Worm (Caenorhabditis elegans) whole organism, mixed stage, embryonic: ENCODE data around the gene irld-62.
"Not testable (repeated sequence)": the region's sequence is repeated elsewhere in the genome, so short reads cannot be mapped to it uniquely, and the experiment has no call there.

Experiments
- ceh-39 ChIP-seq: fragments of 150-350 bp; optimal IDR thresholded peaks from 2 replicates; lab custom pipeline; 2014; ENCODE audit warnings: missing biosample characterization, missing genetic modification characterization
- ceh-83 ChIP-seq: fragments of 200-800 bp; sonication (Bioruptor generic); optimal IDR thresholded peaks from 2 replicates; lab custom pipeline; 2018; ENCODE audit warnings: mild to moderate bottlenecking, missing genetic modification characterization, missing compliant biosample characterization
- ces-1 ChIP-seq: fragments of 150-350 bp; optimal IDR thresholded peaks from 2 replicates; lab custom pipeline; 2014; ENCODE audit warnings: missing biosample characterization, missing genetic modification reagents, missing genetic modification characterization
- cnd-1 ChIP-seq: fragments of 200-800 bp; sonication (Bioruptor generic); optimal IDR thresholded peaks from 2 replicates; lab custom pipeline; 2018; ENCODE audit warnings: mild to moderate bottlenecking, missing genetic modification characterization, missing compliant biosample characterization
- drap-1 ChIP-seq: fragments of 200-800 bp; sonication (Bioruptor generic); optimal IDR thresholded peaks from 3 replicates; lab custom pipeline; 2018; ENCODE audit warnings: mild to moderate bottlenecking, missing genetic modification characterization, missing compliant biosample characterization
- elt-1 ChIP-seq: sonication (generic microtip); optimal IDR thresholded peaks from 2 replicates; lab custom pipeline; 2017; ENCODE audit warnings: missing genetic modification characterization, mild to moderate bottlenecking, missing compliant biosample characterization, antibody characterized with exemption, moderate library complexity, borderline replicate concordance; ENCODE audit not compliant: insufficient read depth
- elt-3 ChIP-seq: fragments of 150-350 bp; optimal IDR thresholded peaks from 2 replicates; lab custom pipeline; 2014; ENCODE audit warnings: missing biosample characterization, missing genetic modification characterization
- flh-1 ChIP-seq: fragments of 200-800 bp; sonication (Bioruptor generic); optimal IDR thresholded peaks from 2 replicates; lab custom pipeline; 2018; ENCODE audit warnings: mild to moderate bottlenecking, missing genetic modification characterization, moderate library complexity, missing compliant biosample characterization
- ham-2 ChIP-seq: fragments of 200-800 bp; sonication (Bioruptor generic); optimal IDR thresholded peaks from 2 replicates; lab custom pipeline; 2018; ENCODE audit warnings: mild to moderate bottlenecking, missing genetic modification characterization, missing compliant biosample characterization
- hlh-1 ChIP-seq: fragments of 150-350 bp; optimal IDR thresholded peaks from 2 replicates; lab custom pipeline; 2014; ENCODE audit warnings: missing biosample characterization, missing genetic modification reagents, missing genetic modification characterization
- lin-32 ChIP-seq: fragments of 200-800 bp; sonication (Bioruptor generic); optimal IDR thresholded peaks from 2 replicates; lab custom pipeline; 2018; ENCODE audit warnings: mild to moderate bottlenecking, missing genetic modification characterization, missing compliant biosample characterization
- lsy-2 ChIP-seq: fragments of 150-350 bp; optimal IDR thresholded peaks from 2 replicates; lab custom pipeline; 2014; ENCODE audit warnings: missing biosample characterization, missing genetic modification characterization
- mab-5 ChIP-seq: fragments of 150-350 bp; optimal IDR thresholded peaks from 2 replicates; lab custom pipeline; 2014; ENCODE audit warnings: missing biosample characterization, missing genetic modification characterization
- mep-1 ChIP-seq: fragments of 150-350 bp; optimal IDR thresholded peaks from 2 replicates; lab custom pipeline; 2017; ENCODE audit warnings: missing biosample characterization, missing genetic modification reagents, missing genetic modification characterization, inconsistent platforms
- mls-2 ChIP-seq: sonication (generic microtip); optimal IDR thresholded peaks from 2 replicates; lab custom pipeline; 2016; ENCODE audit warnings: mild to moderate bottlenecking, missing genetic modification characterization, moderate library complexity, missing compliant biosample characterization
- nhr-12 ChIP-seq: fragments of 150-350 bp; optimal IDR thresholded peaks from 2 replicates; lab custom pipeline; 2014; ENCODE audit warnings: missing biosample characterization, missing genetic modification characterization
- nhr-2 ChIP-seq: fragments of 150-350 bp; optimal IDR thresholded peaks from 2 replicates; lab custom pipeline; 2014; ENCODE audit warnings: missing biosample characterization, missing genetic modification characterization
- nhr-237 ChIP-seq: fragments of 150-350 bp; optimal IDR thresholded peaks from 2 replicates; lab custom pipeline; 2014; ENCODE audit warnings: missing biosample characterization, missing genetic modification characterization
- nhr-28 ChIP-seq: fragments of 150-350 bp; optimal IDR thresholded peaks from 2 replicates; lab custom pipeline; 2014; ENCODE audit warnings: missing biosample characterization, missing genetic modification characterization
- nhr-76 ChIP-seq: sonication (generic microtip); optimal IDR thresholded peaks from 2 replicates; lab custom pipeline; 2017; ENCODE audit warnings: missing biosample characterization, missing genetic modification characterization
- pha-4 ChIP-seq: fragments of 150-350 bp; optimal IDR thresholded peaks from 2 replicates; lab custom pipeline; 2018; ENCODE audit warnings: missing biosample characterization, missing genetic modification reagents, missing genetic modification characterization
- snpc-4 ChIP-seq: fragments of 150-350 bp; optimal IDR thresholded peaks from 2 replicates; lab custom pipeline; 2014; ENCODE audit warnings: missing biosample characterization, missing genetic modification characterization
- sptf-1 ChIP-seq: sonication (generic microtip); optimal IDR thresholded peaks from 2 replicates; lab custom pipeline; 2017; ENCODE audit warnings: mild to moderate bottlenecking, missing genetic modification characterization, moderate library complexity, missing compliant biosample characterization
- tbx-8 ChIP-seq: fragments of 200-800 bp; sonication (Bioruptor generic); optimal IDR thresholded peaks from 2 replicates; lab custom pipeline; 2018; ENCODE audit warnings: mild to moderate bottlenecking, missing genetic modification characterization, moderate library complexity, missing compliant biosample characterization
- unc-120 ChIP-seq: sonication (generic microtip); optimal IDR thresholded peaks from 2 replicates; lab custom pipeline; 2017; ENCODE audit warnings: missing genetic modification characterization, missing compliant biosample characterization; ENCODE audit not compliant: poor library complexity, severe bottlenecking
- unc-39 ChIP-seq: fragments of 150-350 bp; optimal IDR thresholded peaks from 2 replicates; lab custom pipeline; 2014; ENCODE audit warnings: missing biosample characterization, missing genetic modification characterization
- unc-62 ChIP-seq: fragments of 150-350 bp; optimal IDR thresholded peaks from 2 replicates; lab custom pipeline; 2014; ENCODE audit warnings: missing biosample characterization, missing genetic modification reagents, missing genetic modification characterization
- zip-8 ChIP-seq: fragments of 150-350 bp; optimal IDR thresholded peaks from 2 replicates; lab custom pipeline; 2014; ENCODE audit warnings: missing biosample characterization, missing genetic modification characterization
- ztf-11 ChIP-seq: fragments of 150-350 bp; optimal IDR thresholded peaks from 2 replicates; lab custom pipeline; 2014; ENCODE audit warnings: missing biosample characterization, missing genetic modification characterization

Gene irld-62

DNA sequence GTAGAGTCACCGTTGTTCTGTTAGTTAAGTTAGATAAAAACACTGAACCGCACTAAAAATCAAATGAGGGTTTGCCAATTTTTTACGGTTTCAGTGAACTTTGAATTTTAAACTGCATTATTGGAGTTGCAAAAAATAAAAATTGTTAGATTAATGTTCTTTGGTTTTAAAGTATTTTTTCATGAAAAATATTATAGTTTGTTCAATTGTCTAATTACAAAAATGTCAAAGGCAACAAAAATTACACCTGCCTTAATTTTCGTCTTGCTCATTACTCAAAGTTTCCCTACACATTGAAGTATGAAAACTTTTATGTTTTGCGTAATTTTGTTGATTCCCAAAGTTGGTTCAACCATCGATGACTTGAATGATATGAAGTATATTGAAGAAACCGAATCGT, at the start of gene irld-62:
irld-62 (plus strand) TSS at position 301 of the 400 bp plus-strand sequence.
- no peak for TF ChIP-seq nhr-76 (tag; lab: Kevin White, UChicago)
- no peak for TF ChIP-seq mab-5 (tag; lab: Kevin White, UChicago)
- no peak for TF ChIP-seq drap-1
- no peak for TF ChIP-seq mls-2 (tag; lab: Kevin White, UChicago)
- TF ChIP-seq snpc-4 (tag; lab: Kevin White, UChicago), result no peak
- TF ChIP-seq unc-120 (tag; lab: Kevin White, UChicago), result no peak
- TF ChIP-seq nhr-28 (tag; lab: Kevin White, UChicago), result no peak
- TF ChIP-seq flh-1 (GFP tag; lab: Kevin White, UChicago), result no peak
- TF ChIP-seq elt-1, result no peak
- TF ChIP-seq nhr-2 (tag; lab: Kevin White, UChicago), result no peak
- no peak for TF ChIP-seq lsy-2 (tag; lab: Kevin White, UChicago)
- no peak for TF ChIP-seq elt-3 (tag; lab: Kevin White, UChicago)
- TF ChIP-seq ceh-83 (GFP tag; lab: Kevin White, UChicago), result no peak
- TF ChIP-seq zip-8 (tag; lab: Kevin White, UChicago), result no peak
- TF ChIP-seq hlh-1 (tag; lab: Kevin White, UChicago), result no peak

- not testable (repeated sequence) for TF ChIP-seq mab-5, nhr-28, lsy-2 (tag; lab: Kevin White, UChicago)
- TF ChIP-seq, all 35 proteins: peak for 0; not testable (repeated sequence) for 35
Observed at ce11 chrV:15262336-15262735, 48.5 kb upstream of the irld-62 start, which contains the start of gene M01B2.10. TSS of gene M01B2.10 (minus strand) at chrV:15262436.

DNA sequence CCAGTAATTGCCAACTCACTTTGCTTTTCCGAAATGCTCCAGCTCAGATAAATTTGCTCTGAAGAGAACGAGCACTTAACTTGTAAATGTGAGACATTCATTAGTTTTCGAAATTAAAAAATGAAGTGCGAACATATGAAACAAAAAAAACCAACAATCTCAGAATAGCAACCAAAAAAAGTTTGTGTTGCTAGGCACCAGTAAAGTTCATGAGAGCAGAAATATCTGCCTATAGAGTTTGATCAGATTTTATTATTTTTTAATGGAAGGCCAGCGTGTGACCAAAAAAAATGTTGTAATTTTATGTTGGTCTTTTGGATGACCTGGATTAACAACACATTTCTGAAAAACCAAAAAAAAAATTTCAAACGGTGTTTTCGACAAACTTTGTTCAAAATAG, 46.7 kb upstream of the irld-62 start, which contains the start of gene M01B2.12:
M01B2.12 (minus strand) TSS at position 101 of the 400 bp plus-strand sequence.
- TF ChIP-seq unc-39 (tag; lab: Kevin White, UChicago) (no peak), mep-1 (tag; lab: Kevin White, UChicago) (no peak), sptf-1 (tag; lab: Kevin White, UChicago) (no peak)

DNA sequence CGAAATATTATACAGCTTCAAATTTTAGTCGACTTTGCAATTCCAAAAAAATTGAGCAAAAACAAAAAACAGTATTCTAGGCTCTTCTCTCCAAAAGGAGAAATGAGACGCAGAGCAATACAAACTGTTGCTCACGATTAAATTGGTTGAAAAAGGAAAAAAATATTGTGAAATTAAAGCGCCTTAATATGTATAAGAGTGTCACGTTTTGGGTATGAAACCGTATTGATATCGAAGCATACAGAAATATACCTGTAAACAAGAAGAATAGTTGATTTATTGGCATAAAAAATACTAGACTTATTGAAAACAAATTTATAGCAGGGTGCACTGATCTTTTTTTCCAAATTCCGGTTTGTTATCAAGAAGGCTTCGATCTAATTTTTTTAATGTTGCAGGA, 45.1 kb upstream of the irld-62 start, which contains the start of gene M01B2.13:
M01B2.13 (minus strand) TSS at position 101 of the 400 bp plus-strand sequence.
- TF ChIP-seq pha-4 (tag; lab: Kevin White, UChicago) (no peak), nhr-12 (tag; lab: Kevin White, UChicago) (no peak), unc-39 (tag; lab: Kevin White, UChicago) (no peak)

ce11 chrV:15267405-15267804, 43.5 kb upstream of the irld-62 start, which contains the start of gene T10H4.13:
TSS of gene T10H4.13 (minus strand) at chrV:15267505.
- no peak for TF ChIP-seq pha-4 (tag; lab: Kevin White, UChicago)
- no peak for TF ChIP-seq unc-120 (tag; lab: Kevin White, UChicago)
- TF ChIP-seq unc-39 (tag; lab: Kevin White, UChicago), result no peak
- TF ChIP-seq flh-1 (GFP tag; lab: Kevin White, UChicago), result no peak
- no peak for TF ChIP-seq nhr-76 (tag; lab: Kevin White, UChicago)
- TF ChIP-seq ham-2 (GFP tag; lab: Kevin White, UChicago), result no peak
- TF ChIP-seq nhr-237 (tag; lab: Kevin White, UChicago), result no peak
- no peak for TF ChIP-seq ces-1
- TF ChIP-seq mls-2 (tag; lab: Kevin White, UChicago), result no peak
- TF ChIP-seq snpc-4 (tag; lab: Kevin White, UChicago), result no peak
- TF ChIP-seq elt-3 (tag; lab: Kevin White, UChicago), result no peak
- TF ChIP-seq unc-62 (GFP tag; lab: Kevin White, UChicago), result no peak
- no peak for TF ChIP-seq nhr-28 (tag; lab: Kevin White, UChicago)
- no peak for TF ChIP-seq mab-5 (tag; lab: Kevin White, UChicago)
- no peak for TF ChIP-seq sptf-1 (tag; lab: Kevin White, UChicago)
- no peak for TF ChIP-seq ztf-11 (tag; lab: Kevin White, UChicago)
- no peak for TF ChIP-seq tbx-8 (GFP tag; lab: Kevin White, UChicago)
- no peak for TF ChIP-seq hlh-1 (tag; lab: Kevin White, UChicago)
- TF ChIP-seq, all 35 proteins: peak for 0

DNA sequence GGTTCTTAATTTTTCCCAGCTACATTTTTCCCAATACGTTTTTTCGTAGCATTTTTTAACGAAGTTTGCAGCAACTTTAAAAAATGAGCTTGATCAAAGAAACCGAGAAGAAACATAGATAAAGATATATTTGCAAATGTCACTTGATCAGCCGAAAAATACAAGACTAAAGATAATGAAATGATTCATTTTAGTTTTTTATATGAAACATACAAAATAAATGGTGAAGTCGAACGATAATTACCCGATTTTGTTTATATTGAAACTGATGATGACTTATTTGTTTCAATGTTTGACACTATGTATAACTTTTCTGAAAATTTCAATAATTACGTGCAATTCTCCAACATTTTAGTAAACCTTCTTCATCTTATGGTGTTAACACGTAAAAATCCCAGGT, 42.6 kb upstream of the irld-62 start, which contains the start of gene srw-22:
srw-22 (plus strand) TSS at position 301 of the 400 bp plus-strand sequence.
- TF ChIP-seq flh-1 (GFP tag; lab: Kevin White, UChicago) (no peak), mep-1 (tag; lab: Kevin White, UChicago) (no peak), mls-2 (tag; lab: Kevin White, UChicago) (no peak), cnd-1 (tag; lab: Kevin White, UChicago) (no peak), ceh-39 (tag; lab: Kevin White, UChicago) (no peak), unc-39 (tag; lab: Kevin White, UChicago) (no peak), unc-62 (GFP tag; lab: Kevin White, UChicago) (no peak), nhr-237 (tag; lab: Kevin White, UChicago) (no peak), nhr-12 (tag; lab: Kevin White, UChicago) (no peak), sptf-1 (tag; lab: Kevin White, UChicago) (no peak), elt-1 (no peak), ztf-11 (tag; lab: Kevin White, UChicago) (no peak), mab-5 (tag; lab: Kevin White, UChicago) (no peak), elt-3 (tag; lab: Kevin White, UChicago) (no peak), snpc-4 (tag; lab: Kevin White, UChicago) (no peak), tbx-8 (GFP tag; lab: Kevin White, UChicago) (no peak), ces-1 (no peak), lin-32 (GFP tag; lab: Kevin White, UChicago) (no peak)
